Fruit fly (Drosophila melanogaster): ENCODE measurements around the gene CG33969.
A peak's percentile ranks its signal among the peaks of the same experiment; 100 is the strongest.

DNA sequence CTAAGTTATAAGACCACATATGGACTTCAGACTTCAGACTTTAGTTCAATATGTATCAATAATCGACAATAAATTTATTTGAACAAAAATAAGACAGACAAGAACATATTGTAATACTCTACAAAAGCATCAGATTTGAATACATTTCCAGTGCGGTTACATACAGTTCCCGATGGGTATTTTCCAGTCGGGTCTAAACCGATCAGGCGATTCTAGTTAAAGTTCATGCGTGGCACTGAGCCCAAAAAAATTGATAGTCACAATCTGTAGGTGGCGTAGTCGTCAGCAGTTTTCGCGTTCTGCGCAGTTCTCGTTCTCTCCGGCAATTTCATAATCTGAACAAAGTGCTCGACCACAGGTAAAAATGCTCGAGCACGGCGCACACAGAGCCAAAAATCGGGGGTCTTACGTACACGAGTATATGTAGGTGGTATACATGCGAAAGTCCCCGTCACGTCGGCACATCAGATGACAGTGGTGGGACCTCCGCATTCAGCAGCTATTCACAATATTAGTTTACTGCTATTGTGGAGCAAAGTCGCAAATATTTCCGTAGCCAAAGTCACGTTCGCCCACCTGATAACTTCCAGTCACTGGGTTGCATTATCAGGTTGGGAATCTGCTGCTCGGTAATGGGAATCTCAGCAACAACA, 2.0 kb upstream of the CG33969 start:
- TF ChIP-seq tj (GFP tag; optimal IDR thresholded peaks at IDR 0.05) (peak; percentile 95), kay (GFP tag; ENCODE audit: borderline replicate concordance) (peak; percentile 52), CG1620 (GFP tag; optimal IDR thresholded peaks at IDR 0.05) (no peak), CG7045 (GFP tag; optimal IDR thresholded peaks at IDR 0.05) (peak; percentile 30), pad (GFP tag; optimal IDR thresholded peaks at IDR 0.05) (peak; percentile 50), CG12768 (GFP tag; optimal IDR thresholded peaks at IDR 0.05) (peak; percentile 93), ovo (GFP tag; optimal IDR thresholded peaks at IDR 0.05) (no peak), bab1 (GFP tag; optimal IDR thresholded peaks at IDR 0.05) (peak; percentile 66)
